Worm (Caenorhabditis elegans) whole organism, L3 larva: ENCODE results near the gene EGAP5.1.

Source experiments
- R02D3.7 ChIP-seq: fragments of 150-350 bp; optimal IDR thresholded peaks from 2 replicates; lab custom pipeline; 2014; ENCODE audit warnings: missing biosample characterization, missing genetic modification characterization
- ZK546.5 ChIP-seq: sonication (generic microtip); optimal IDR thresholded peaks from 2 replicates; lab custom pipeline; 2017; ENCODE audit warnings: missing biosample characterization, missing genetic modification characterization
- aly-2 ChIP-seq: fragments of 150-350 bp; optimal IDR thresholded peaks from 2 replicates; lab custom pipeline; 2014; ENCODE audit warnings: missing biosample characterization, missing genetic modification characterization
- ama-1 ChIP-seq: fragments of 150-350 bp; optimal IDR thresholded peaks from 2 replicates; lab custom pipeline; 2018
- ceh-28 ChIP-seq: fragments of 150-350 bp; optimal IDR thresholded peaks from 2 replicates; lab custom pipeline; 2014; ENCODE audit warnings: missing biosample characterization, missing genetic modification reagents, missing genetic modification characterization
- ceh-82 ChIP-seq: fragments of 150-350 bp; optimal IDR thresholded peaks from 2 replicates; lab custom pipeline; 2014; ENCODE audit warnings: missing biosample characterization, missing genetic modification characterization
- egl-5 ChIP-seq: fragments of 150-350 bp; optimal IDR thresholded peaks from 2 replicates; lab custom pipeline; 2017; ENCODE audit warnings: missing biosample characterization, missing genetic modification reagents, missing genetic modification characterization, inconsistent platforms
- elt-1 ChIP-seq: fragments of 150-350 bp; optimal IDR thresholded peaks from 2 replicates; lab custom pipeline; 2014; ENCODE audit warnings: missing biosample characterization, missing genetic modification characterization
- elt-2 ChIP-seq: sonication (generic microtip); optimal IDR thresholded peaks from 2 replicates; lab custom pipeline; 2016; ENCODE audit warnings: missing genetic modification reagents, mild to moderate bottlenecking, missing genetic modification characterization, missing compliant biosample characterization
- elt-3 ChIP-seq, 3 experiments: fragments of 150-350 bp in 1 of 3; sonication (generic microtip) in 2 of 3; optimal IDR thresholded peaks; 2 replicates in 2 of 3; 4 replicates in 1 of 3; lab custom pipeline; 2014 to 2017; ENCODE audit warnings: missing biosample characterization in 3 of 3, missing genetic modification characterization in 3 of 3
- eor-1 ChIP-seq, 2 experiments: fragments of 150-350 bp; optimal IDR thresholded peaks; 2 replicates each; lab custom pipeline; 2014 to 2018; ENCODE audit warnings: missing biosample characterization in 2 of 2, missing genetic modification characterization in 2 of 2
- fkh-10 ChIP-seq: sonication (generic microtip); optimal IDR thresholded peaks from 2 replicates; lab custom pipeline; 2017; ENCODE audit warnings: missing biosample characterization, missing genetic modification reagents, missing genetic modification characterization
- fos-1 ChIP-seq: fragments of 150-350 bp; optimal IDR thresholded peaks from 2 replicates; lab custom pipeline; 2014; ENCODE audit warnings: missing biosample characterization, missing genetic modification characterization
- hmg-11 ChIP-seq: sonication (generic microtip); optimal IDR thresholded peaks from 2 replicates; lab custom pipeline; 2016; ENCODE audit warnings: missing genetic modification characterization, missing compliant biosample characterization
- jun-1 ChIP-seq: fragments of 150-350 bp; optimal IDR thresholded peaks from 2 replicates; lab custom pipeline; 2014; ENCODE audit warnings: missing biosample characterization, missing genetic modification reagents, missing genetic modification characterization
- lin-15B ChIP-seq: fragments of 150-350 bp; optimal IDR thresholded peaks from 2 replicates; lab custom pipeline; 2014; ENCODE audit warnings: missing biosample characterization, missing genetic modification characterization
- lin-39 ChIP-seq: fragments of 150-350 bp; optimal IDR thresholded peaks from 2 replicates; lab custom pipeline; 2018; ENCODE audit warnings: missing biosample characterization, missing genetic modification reagents, missing genetic modification characterization
- mdl-1 ChIP-seq: fragments of 150-350 bp; optimal IDR thresholded peaks from 2 replicates; lab custom pipeline; 2014; ENCODE audit warnings: missing biosample characterization, missing genetic modification characterization
- mml-1 ChIP-seq: fragments of 150-350 bp; sonication (generic microtip); optimal IDR thresholded peaks from 3 replicates; lab custom pipeline; 2014; ENCODE audit warnings: missing biosample characterization, missing genetic modification characterization
- nfya-1 ChIP-seq: sonication (generic microtip); optimal IDR thresholded peaks from 2 replicates; lab custom pipeline; 2017; ENCODE audit warnings: missing genetic modification characterization, mild to moderate bottlenecking, missing compliant biosample characterization, antibody characterized with exemption, moderate library complexity; ENCODE audit not compliant: insufficient read depth
- nhr-11 ChIP-seq: fragments of 150-350 bp; optimal IDR thresholded peaks from 2 replicates; lab custom pipeline; 2014; ENCODE audit warnings: missing biosample characterization, missing genetic modification characterization
- nhr-12 ChIP-seq: fragments of 150-350 bp; optimal IDR thresholded peaks from 2 replicates; lab custom pipeline; 2014; ENCODE audit warnings: missing biosample characterization, missing genetic modification characterization
- nhr-23 ChIP-seq: fragments of 150-350 bp; optimal IDR thresholded peaks from 2 replicates; lab custom pipeline; 2014; ENCODE audit warnings: missing biosample characterization, missing genetic modification reagents, missing genetic modification characterization
- nhr-25 ChIP-seq: sonication (generic microtip); optimal IDR thresholded peaks from 2 replicates; lab custom pipeline; 2017; ENCODE audit warnings: missing biosample characterization, missing genetic modification characterization
- nhr-28 ChIP-seq: fragments of 150-350 bp; optimal IDR thresholded peaks from 2 replicates; lab custom pipeline; 2014; ENCODE audit warnings: missing biosample characterization, missing genetic modification characterization
- nhr-43 ChIP-seq: sonication (generic microtip); optimal IDR thresholded peaks from 2 replicates; lab custom pipeline; 2016; ENCODE audit warnings: mild to moderate bottlenecking, missing genetic modification characterization, missing compliant biosample characterization; ENCODE audit not compliant: poor library complexity, severe bottlenecking
- nhr-76 ChIP-seq: fragments of 150-350 bp; sonication (generic microtip); optimal IDR thresholded peaks from 5 replicates; lab custom pipeline; 2014; ENCODE audit warnings: missing biosample characterization, missing genetic modification characterization
- nhr-77 ChIP-seq: fragments of 150-350 bp; optimal IDR thresholded peaks from 2 replicates; lab custom pipeline; 2014; ENCODE audit warnings: missing biosample characterization, missing genetic modification characterization
- pha-4 ChIP-seq: fragments of 150-350 bp; optimal IDR thresholded peaks from 2 replicates; lab custom pipeline; 2014; ENCODE audit warnings: missing biosample characterization, missing genetic modification reagents, missing genetic modification characterization
- pqm-1 ChIP-seq: fragments of 150-350 bp; optimal IDR thresholded peaks from 2 replicates; lab custom pipeline; 2017; ENCODE audit warnings: missing biosample characterization, missing genetic modification characterization, inconsistent platforms
- sea-2 ChIP-seq: fragments of 150-350 bp; sonication (generic microtip); optimal IDR thresholded peaks from 4 replicates; lab custom pipeline; 2014; ENCODE audit warnings: missing biosample characterization, missing genetic modification reagents, missing genetic modification characterization
- skn-1 ChIP-seq: fragments of 150-350 bp; optimal IDR thresholded peaks from 2 replicates; lab custom pipeline; 2014; ENCODE audit warnings: missing biosample characterization, missing genetic modification characterization
- ztf-4 ChIP-seq: fragments of 150-350 bp; optimal IDR thresholded peaks from 2 replicates; lab custom pipeline; 2014; ENCODE audit warnings: missing biosample characterization, missing genetic modification characterization

EGAP5.1 gene

ce11 chrX:5119686-5120085, 43.2 kb upstream of the EGAP5.1 start:
- no peak for TF ChIP-seq egl-5 (tag; lab: Kevin White, UChicago)
- TF ChIP-seq nhr-28 (tag; lab: Kevin White, UChicago): no peak
- no peak for TF ChIP-seq mml-1
- TF ChIP-seq fkh-10 (GFP tag; lab: Kevin White, UChicago): no peak
- TF ChIP-seq, all 47 proteins: peak for 0

- TF ChIP-seq jun-1 (tag; lab: Kevin White, UChicago) (no peak), nhr-12 (no peak), pha-4 (tag; lab: Kevin White, UChicago) (no peak), nhr-77 (tag; lab: Kevin White, UChicago) (no peak), nhr-76 (tag; lab: Kevin White, UChicago) (no peak), ceh-28 (no peak), lin-39 (tag; lab: Kevin White, UChicago) (no peak), fkh-10 (GFP tag; lab: Kevin White, UChicago) (no peak), nhr-43 (tag; lab: Kevin White, UChicago) (no peak), nhr-11 (no peak), aly-2 (tag; lab: Kevin White, UChicago) (no peak)
These were observed 42.7 kb upstream of the EGAP5.1 start for ce11 chrX:5120196-5120595.

- TF ChIP-seq sea-2 (no peak), egl-5 (tag; lab: Kevin White, UChicago) (no peak), ceh-82 (tag; lab: Kevin White, UChicago) (no peak), ama-1 (lab: Kevin White, UChicago) (peak; percentile 38)
These were observed 42.0 kb upstream of the EGAP5.1 start for ce11 chrX:5120807-5121206.

ce11 chrX:5121789-5122188, 41.1 kb upstream of the EGAP5.1 start:
- TF ChIP-seq nfya-1 (tag; lab: Kevin White, UChicago): peak; percentile 52
- no peak for TF ChIP-seq fos-1 (tag; lab: Kevin White, UChicago)
- TF ChIP-seq ama-1 (lab: Kevin White, UChicago): peak; percentile 20
- TF ChIP-seq nhr-12: no peak
- no peak for TF ChIP-seq pqm-1
- TF ChIP-seq pha-4 (tag; lab: Kevin White, UChicago): peak; percentile 5
- peak; percentile 61 for TF ChIP-seq hmg-11 (tag; lab: Kevin White, UChicago)
- TF ChIP-seq sea-2: peak; percentile 67
- TF ChIP-seq lin-39 (tag; lab: Kevin White, UChicago): peak; percentile 66
- no peak for TF ChIP-seq R02D3.7 (tag; lab: Kevin White, UChicago)

- TF ChIP-seq elt-2 (peak; percentile 36), eor-1 (tag; optimal IDR thresholded peaks at IDR 0.05; lab: Kevin White, UChicago) (no peak), nhr-23 (tag; lab: Kevin White, UChicago) (peak; percentile 9)
These were observed 40.5 kb upstream of the EGAP5.1 start for ce11 chrX:5122369-5122768.

- peak; percentile 18 for TF ChIP-seq nhr-23 (tag; lab: Kevin White, UChicago)
- no peak for TF ChIP-seq skn-1 (tag; lab: Kevin White, UChicago)
- no peak for TF ChIP-seq mdl-1 (tag; lab: Kevin White, UChicago)
- peak; percentile 26 for TF ChIP-seq nhr-25 (tag; lab: Kevin White, UChicago)
- no peak for TF ChIP-seq ZK546.5 (tag; lab: Kevin White, UChicago)
- no peak for TF ChIP-seq nhr-77 (tag; lab: Kevin White, UChicago)
- TF ChIP-seq ztf-4 (tag; lab: Kevin White, UChicago): no peak
- TF ChIP-seq elt-2: peak; percentile 22
- no peak for TF ChIP-seq elt-1 (tag; lab: Kevin White, UChicago)
- peak; percentile 30 for TF ChIP-seq pqm-1
- peak; percentile 85 for TF ChIP-seq pha-4 (tag; lab: Kevin White, UChicago)
- no peak for TF ChIP-seq nhr-28 (tag; lab: Kevin White, UChicago)
- no peak for TF ChIP-seq lin-15B
- TF ChIP-seq elt-3 (tag; optimal IDR thresholded peaks at IDR 0.05; lab: Kevin White, UChicago): no peak
These were observed 40.0 kb upstream of the EGAP5.1 start for ce11 chrX:5122791-5123414.
